Fruit fly (Drosophila melanogaster): ENCODE measurements around the gene Sgs7.
A peak's percentile ranks its signal among the peaks of the same experiment; 100 is the strongest.

The Sgs7 gene

dm6 chr3L:11484483-11484882 is 25.2 kb upstream of the Sgs7 start (continued):
- TF ChIP-seq trh (GFP tag; optimal IDR thresholded peaks at IDR 0.05) (no peak), Doc3 (GFP tag; IDR thresholded peaks at IDR 0.05; ENCODE audit: partially characterized antibody) (no peak), repo (GFP tag; optimal IDR thresholded peaks at IDR 0.05) (no peak), Mrtf (GFP tag; IDR thresholded peaks at IDR 0.05) (no peak), CG14860 (GFP tag; IDR thresholded peaks at IDR 0.05; ENCODE audit: partially characterized antibody) (no peak), CG11093 (GFP tag; IDR thresholded peaks at IDR 0.05) (no peak), sim (GFP tag; IDR thresholded peaks at IDR 0.05) (0 out of 2 replicates have a peak, but pooled peaks have one; percentile 12), CG16813 (GFP tag; IDR thresholded peaks at IDR 0.05; ENCODE audit: partially characterized antibody) (no peak), jumu (GFP tag; optimal IDR thresholded peaks at IDR 0.05) (no peak), slp2 (GFP tag; optimal IDR thresholded peaks at IDR 0.05) (no peak), lov (optimal IDR thresholded peaks at IDR 0.05) (no peak), lov (GFP tag; IDR thresholded peaks at IDR 0.05) (no peak), CG12391 (tag; optimal IDR thresholded peaks at IDR 0.05) (peak; percentile 4), NC2β (GFP tag; optimal IDR thresholded peaks at IDR 0.05) (no peak), Jarid2 (GFP tag; optimal IDR thresholded peaks at IDR 0.05) (no peak), CG8388 (GFP tag; optimal IDR thresholded peaks at IDR 0.05) (peak; percentile 27), run (tag; optimal IDR thresholded peaks at IDR 0.05) (no peak), jing (GFP tag; optimal IDR thresholded peaks at IDR 0.05) (no peak), onecut (GFP tag; IDR thresholded peaks at IDR 0.05) (peak; percentile 82), hth (optimal IDR thresholded peaks at IDR 0.05) (no peak), Eip74EF (GFP tag; optimal IDR thresholded peaks at IDR 0.05) (peak in 1 of 2 experiments; percentile 33), CG16863 (GFP tag; optimal IDR thresholded peaks at IDR 0.05) (no peak), stc (GFP tag; IDR thresholded peaks at IDR 0.05) (no peak), CG10274 (GFP tag; optimal IDR thresholded peaks at IDR 0.05) (no peak), chm (GFP tag; IDR thresholded peaks at IDR 0.05) (no peak), CG11456 (GFP tag; IDR thresholded peaks at IDR 0.05) (no peak), dan (GFP tag; IDR thresholded peaks at IDR 0.05) (no peak), disco-r (GFP tag; optimal IDR thresholded peaks at IDR 0.05) (no peak), Fer1 (GFP tag; optimal IDR thresholded peaks at IDR 0.05) (peak; percentile 56), Adf1 (GFP tag; IDR thresholded peaks at IDR 0.05) (no peak), vfl (GFP tag; optimal IDR thresholded peaks at IDR 0.05) (no peak), HHEX (GFP tag; optimal IDR thresholded peaks at IDR 0.05) (no peak), Blimp-1 (GFP tag; optimal IDR thresholded peaks at IDR 0.05) (peak; percentile 59), CG9817 (tag; optimal IDR thresholded peaks at IDR 0.05) (no peak), CG2889 (GFP tag; IDR thresholded peaks at IDR 0.05) (no peak), CG10321 (GFP tag; IDR thresholded peaks at IDR 0.05) (no peak), Meics (GFP tag; optimal IDR thresholded peaks at IDR 0.05) (peak; percentile 49), ttk (GFP tag; IDR thresholded peaks at IDR 0.05) (no peak), D19A (tag; optimal IDR thresholded peaks at IDR 0.05) (peak; percentile 12), gsb (GFP tag; IDR thresholded peaks at IDR 0.05) (no peak), unc-4 (GFP tag; IDR thresholded peaks at IDR 0.05; ENCODE audit: partially characterized antibody) (no peak), sug (tag; optimal IDR thresholded peaks at IDR 0.05) (no peak), CG11696 (GFP tag; IDR thresholded peaks at IDR 0.05) (no peak), CG2129 (GFP tag; IDR thresholded peaks at IDR 0.05; ENCODE audit: partially characterized antibody) (no peak), pho (GFP tag; optimal IDR thresholded peaks at IDR 0.05) (no peak), mirr (GFP tag; optimal IDR thresholded peaks at IDR 0.05) (no peak), CkIIα-i1 (GFP tag; IDR thresholded peaks at IDR 0.05) (no peak), CG2202 (tag; optimal IDR thresholded peaks at IDR 0.05) (no peak), lmd (GFP tag; IDR thresholded peaks at IDR 0.05) (no peak), CG31388 (GFP tag; optimal IDR thresholded peaks at IDR 0.05) (no peak), PHDP (tag; optimal IDR thresholded peaks at IDR 0.05) (no peak), CG15601 (tag; optimal IDR thresholded peaks at IDR 0.05) (no peak)
